Fruit fly (Drosophila melanogaster): ENCODE measurements around the gene Ccp84Af.

The Ccp84Af gene

DNA sequence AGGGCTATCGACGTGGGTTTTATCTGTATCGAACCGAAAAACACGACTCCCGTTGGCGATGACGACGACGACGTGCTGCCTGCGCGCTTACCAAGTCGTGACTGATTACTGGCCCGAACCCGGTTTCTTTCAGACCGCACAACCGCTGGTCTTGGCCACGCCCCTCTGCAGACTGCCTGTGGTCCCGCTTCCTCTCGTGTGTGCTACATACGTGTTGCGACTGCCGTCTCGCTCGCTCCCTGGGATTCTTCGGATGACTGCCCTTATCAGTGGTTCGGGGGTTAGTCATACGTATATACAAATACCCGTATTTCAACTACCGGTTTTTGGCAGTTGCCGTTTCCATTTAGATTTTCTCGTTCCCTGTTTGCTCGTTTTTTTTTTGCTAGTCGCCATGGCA, 11.6 kb downstream of the Ccp84Af start, which contains the start of gene lab (continued):
- TF ChIP-seq gsb (GFP tag; IDR thresholded peaks at IDR 0.05) (no peak), CG17912 (GFP tag; optimal IDR thresholded peaks at IDR 0.05) (no peak), TFAM (GFP tag; optimal IDR thresholded peaks at IDR 0.05) (no peak), tgo (GFP tag; IDR thresholded peaks at IDR 0.05) (no peak), Nf-YB (GFP tag; optimal IDR thresholded peaks at IDR 0.05) (peak; percentile 97), CG4328 (GFP tag; optimal IDR thresholded peaks at IDR 0.05) (no peak), HHEX (GFP tag; optimal IDR thresholded peaks at IDR 0.05) (no peak), CG31441 (GFP tag; IDR thresholded peaks at IDR 0.05) (no peak), CTCF (GFP tag; optimal IDR thresholded peaks at IDR 0.05) (no peak), Antp (GFP tag; optimal IDR thresholded peaks at IDR 0.05) (no peak), CG4730 (GFP tag; IDR thresholded peaks at IDR 0.05) (no peak), CG3847 (GFP tag; IDR thresholded peaks at IDR 0.05) (no peak), ttk (GFP tag; IDR thresholded peaks at IDR 0.05) (no peak), CG32767 (GFP tag; IDR thresholded peaks at IDR 0.05) (no peak), pan (optimal IDR thresholded peaks at IDR 0.05) (no peak), pan (GFP tag; optimal IDR thresholded peaks at IDR 0.05 in 1 of 2, IDR thresholded peaks at IDR 0.05 in 1 of 2) (no peak), CG10321 (GFP tag; IDR thresholded peaks at IDR 0.05) (peak; percentile 99), bcd (GFP tag; optimal IDR thresholded peaks at IDR 0.05) (no peak), CG42726 (GFP tag; IDR thresholded peaks at IDR 0.05; ENCODE audit: partially characterized antibody) (peak; percentile 59; the same call in 1 of the 2 replicates), CG11398 (GFP tag; optimal IDR thresholded peaks at IDR 0.05) (no peak), zf30C (GFP tag; optimal IDR thresholded peaks at IDR 0.05) (no peak), Fer2 (tag; optimal IDR thresholded peaks at IDR 0.05) (no peak), CG13894 (tag; optimal IDR thresholded peaks at IDR 0.05) (no peak), Asciz (GFP tag; optimal IDR thresholded peaks at IDR 0.05) (no peak), Sin3A (optimal IDR thresholded peaks at IDR 0.05) (no peak), Optix (GFP tag; IDR thresholded peaks at IDR 0.05) (no peak), CG6765 (GFP tag; optimal IDR thresholded peaks at IDR 0.05) (no peak), CG11695 (GFP tag; IDR thresholded peaks at IDR 0.05) (no peak), ab (GFP tag; optimal IDR thresholded peaks at IDR 0.05) (no peak), ftz-f1 (GFP tag; optimal IDR thresholded peaks at IDR 0.05) (no peak), Hmx (GFP tag; optimal IDR thresholded peaks at IDR 0.05) (no peak), cas (GFP tag; IDR thresholded peaks at IDR 0.05) (no peak), CG3163 (GFP tag; optimal IDR thresholded peaks at IDR 0.05) (no peak), yki (optimal IDR thresholded peaks at IDR 0.05) (no peak), dm (GFP tag; optimal IDR thresholded peaks at IDR 0.05) (no peak), CG3065 (GFP tag; optimal IDR thresholded peaks at IDR 0.05) (peak; percentile 55), onecut (GFP tag; IDR thresholded peaks at IDR 0.05) (no peak), tll (GFP tag; optimal IDR thresholded peaks at IDR 0.05) (peak in 1 of 2 experiments; percentile 45), CG6654 (GFP tag; optimal IDR thresholded peaks at IDR 0.05) (no peak), btn (GFP tag; optimal IDR thresholded peaks at IDR 0.05) (no peak), CG7745 (tag; optimal IDR thresholded peaks at IDR 0.05) (no peak), CG14710 (tag; optimal IDR thresholded peaks at IDR 0.05) (no peak), Nf-YC (tag; optimal IDR thresholded peaks at IDR 0.05) (peak; percentile 98), CG6791 (GFP tag; IDR thresholded peaks at IDR 0.05; ENCODE audit: partially characterized antibody) (no peak; the same call in 2 of the 3 replicates), so (GFP tag; IDR thresholded peaks at IDR 0.05) (no peak), Taf1 (GFP tag; IDR thresholded peaks at IDR 0.05) (no peak), Rx (GFP tag; IDR thresholded peaks at IDR 0.05) (no peak), her (GFP tag; optimal IDR thresholded peaks at IDR 0.05) (no peak), run (tag; optimal IDR thresholded peaks at IDR 0.05) (no peak), H15 (GFP tag; IDR thresholded peaks at IDR 0.05) (no peak), zen (tag; optimal IDR thresholded peaks at IDR 0.05) (peak; percentile 10), CG2202 (tag; optimal IDR thresholded peaks at IDR 0.05) (no peak), Dek (tag; optimal IDR thresholded peaks at IDR 0.05) (no peak), cg (GFP tag; optimal IDR thresholded peaks at IDR 0.05) (peak; percentile 45)
